Worm (Caenorhabditis elegans) whole organism, young adult: Measurements from ENCODE around the gene tag-342.

Source experiments
- C06A6.2 ChIP-seq: fragments of 200-800 bp; sonication (Bioruptor generic); conservative IDR thresholded peaks from 2 replicates; pipeline ENCODE4 v1.3.6; 2022; ENCODE audit warnings: missing genetic modification characterization, missing compliant biosample characterization
- F10E7.11 ChIP-seq: sonication (generic microtip); optimal IDR thresholded peaks from 2 replicates; lab custom pipeline; 2017; ENCODE audit warnings: mild to moderate bottlenecking, missing genetic modification characterization, moderate library complexity, missing compliant biosample characterization
- F22D6.2 ChIP-seq: sonication (generic microtip); optimal IDR thresholded peaks from 2 replicates; lab custom pipeline; 2016; ENCODE audit warnings: mild to moderate bottlenecking, missing genetic modification characterization, missing compliant biosample characterization
- F23B12.7 ChIP-seq: sonication (generic microtip); optimal IDR thresholded peaks from 2 replicates; lab custom pipeline; 2017; ENCODE audit warnings: missing genetic modification characterization, mild to moderate bottlenecking, missing compliant biosample characterization, antibody characterized with exemption, moderate library complexity; ENCODE audit not compliant: insufficient read depth
- F49E8.2 ChIP-seq: sonication (generic microtip); optimal IDR thresholded peaks from 3 replicates; lab custom pipeline; 2017; ENCODE audit warnings: missing genetic modification characterization, mild to moderate bottlenecking, missing compliant biosample characterization, antibody characterized with exemption, moderate library complexity; ENCODE audit not compliant: insufficient read depth
- F55B11.4 ChIP-seq: sonication (generic microtip); optimal IDR thresholded peaks from 2 replicates; lab custom pipeline; 2016; ENCODE audit warnings: missing compliant biosample characterization, missing genetic modification characterization, borderline replicate concordance; ENCODE audit not compliant: insufficient read depth
- K11D2.4 ChIP-seq: fragments of 200-800 bp; sonication (Bioruptor generic); IDR thresholded peaks from 2 replicates; pipeline ENCODE4 v1.3.6; 2022; ENCODE audit warnings: missing genetic modification reagents, missing genetic modification characterization, missing compliant biosample characterization
- T07F8.4 ChIP-seq: sonication (generic microtip); optimal IDR thresholded peaks from 2 replicates; lab custom pipeline; 2016; ENCODE audit warnings: mild to moderate bottlenecking, missing genetic modification characterization, moderate library complexity, missing compliant biosample characterization
- aptf-3 ChIP-seq: fragments of 200-800 bp; sonication (Bioruptor generic); IDR thresholded peaks from 2 replicates; pipeline ENCODE4 v1.3.6; 2022; ENCODE audit warnings: missing genetic modification characterization, missing compliant biosample characterization
- attf-5 ChIP-seq: fragments of 200-800 bp; sonication (Bioruptor generic); optimal IDR thresholded peaks from 2 replicates; lab custom pipeline; 2018; ENCODE audit warnings: mild to moderate bottlenecking, missing genetic modification characterization, missing compliant biosample characterization
- bed-2 ChIP-seq: fragments of 200-800 bp; sonication (Bioruptor generic); IDR thresholded peaks from 2 replicates; pipeline ENCODE4 v1.3.6; 2022; ENCODE audit warnings: missing genetic modification reagents, missing genetic modification characterization, missing compliant biosample characterization
- cebp-1 ChIP-seq, 2 experiments: fragments of 200-800 bp in 1 of 2; sonication (Bioruptor generic) in 1 of 2; sonication (generic microtip) in 1 of 2; IDR thresholded peaks in 1 of 2; optimal IDR thresholded peaks in 1 of 2; 2 replicates each; pipeline versions ENCODE4 v1.3.6 to Lab custom; 2017 to 2022; ENCODE audit warnings: missing compliant biosample characterization in 2 of 2, missing genetic modification characterization in 2 of 2, mild to moderate bottlenecking in 1 of 2, missing genetic modification reagents in 1 of 2, moderate library complexity in 1 of 2
- ceh-100 ChIP-seq: fragments of 200-800 bp; sonication (Bioruptor generic); IDR thresholded peaks from 2 replicates; pipeline ENCODE4 v1.3.6; 2022; ENCODE audit warnings: missing genetic modification reagents, missing genetic modification characterization, missing compliant biosample characterization
- ceh-79 ChIP-seq: sonication (generic microtip); optimal IDR thresholded peaks from 2 replicates; lab custom pipeline; 2017; ENCODE audit warnings: mild to moderate bottlenecking, missing genetic modification characterization, missing compliant biosample characterization
- chd-7 ChIP-seq: sonication (generic microtip); optimal IDR thresholded peaks from 2 replicates; lab custom pipeline; 2016; ENCODE audit warnings: mild to moderate bottlenecking, missing genetic modification characterization, moderate library complexity, missing compliant biosample characterization
- dpff-1 ChIP-seq: sonication (generic microtip); optimal IDR thresholded peaks from 2 replicates; lab custom pipeline; 2017; ENCODE audit warnings: mild to moderate bottlenecking, missing genetic modification characterization, missing compliant biosample characterization
- egrh-3 ChIP-seq: fragments of 200-800 bp; sonication (Bioruptor generic); IDR thresholded peaks from 2 replicates; pipeline ENCODE4 v1.3.6; 2022; ENCODE audit warnings: missing genetic modification reagents, missing genetic modification characterization, missing compliant biosample characterization
- gei-17 ChIP-seq: fragments of 200-800 bp; sonication (Bioruptor generic); optimal IDR thresholded peaks from 2 replicates; lab custom pipeline; 2018; ENCODE audit warnings: mild to moderate bottlenecking, missing genetic modification characterization, missing compliant biosample characterization
- hlh-12 ChIP-seq: sonication (generic microtip); optimal IDR thresholded peaks from 2 replicates; lab custom pipeline; 2016; ENCODE audit warnings: missing genetic modification characterization, missing compliant biosample characterization
- hmg-1.2 ChIP-seq: fragments of 200-800 bp; sonication (Bioruptor generic); IDR thresholded peaks from 2 replicates; pipeline ENCODE4 v1.3.6; 2022; ENCODE audit warnings: missing genetic modification reagents, missing genetic modification characterization, missing compliant biosample characterization
- hrde-1 ChIP-seq: sonication (generic microtip); optimal IDR thresholded peaks from 2 replicates; lab custom pipeline; 2016; ENCODE audit warnings: missing genetic modification characterization, mild to moderate bottlenecking, missing compliant biosample characterization, moderate library complexity, missing genotype, missing genetic modification reagents, borderline replicate concordance
- let-607 ChIP-seq, 2 experiments: fragments of 200-800 bp in 1 of 2; sonication (Bioruptor generic) in 1 of 2; sonication (generic microtip) in 1 of 2; optimal IDR thresholded peaks; 2 replicates each; lab custom pipeline; 2016 to 2018; ENCODE audit warnings: mild to moderate bottlenecking in 2 of 2, missing compliant biosample characterization in 2 of 2, missing genetic modification characterization in 2 of 2, moderate library complexity in 2 of 2, missing genotype in 1 of 2
- lin-26 ChIP-seq: fragments of 200-800 bp; sonication (Bioruptor generic); IDR thresholded peaks from 2 replicates; pipeline ENCODE4 v1.3.6; 2022; ENCODE audit warnings: missing genetic modification reagents, missing genetic modification characterization, missing compliant biosample characterization
- lin-40 ChIP-seq: sonication (generic microtip); optimal IDR thresholded peaks from 2 replicates; lab custom pipeline; 2016; ENCODE audit warnings: missing genetic modification characterization, mild to moderate bottlenecking, missing compliant biosample characterization, missing genotype, missing genetic modification reagents
- lsl-1 ChIP-seq: fragments of 200-800 bp; sonication (Bioruptor generic); optimal IDR thresholded peaks from 2 replicates; lab custom pipeline; 2018; ENCODE audit warnings: mild to moderate bottlenecking, missing genetic modification characterization, moderate library complexity, missing compliant biosample characterization
- lsy-27 ChIP-seq: sonication (generic microtip); optimal IDR thresholded peaks from 2 replicates; lab custom pipeline; 2017; ENCODE audit warnings: missing genetic modification characterization, mild to moderate bottlenecking, missing compliant biosample characterization, antibody characterized with exemption, missing genotype, borderline replicate concordance; ENCODE audit not compliant: insufficient read depth
- madf-10 ChIP-seq: sonication (generic microtip); optimal IDR thresholded peaks from 2 replicates; lab custom pipeline; 2016; ENCODE audit warnings: mild to moderate bottlenecking, missing genetic modification characterization, missing compliant biosample characterization
- madf-3 ChIP-seq: fragments of 200-800 bp; sonication (Bioruptor generic); IDR thresholded peaks from 2 replicates; pipeline ENCODE4 v1.3.6; 2022; ENCODE audit warnings: missing genetic modification reagents, missing genetic modification characterization, missing compliant biosample characterization
- madf-8 ChIP-seq: fragments of 200-800 bp; sonication (Bioruptor generic); conservative IDR thresholded peaks from 2 replicates; pipeline ENCODE4 v1.3.6; 2022; ENCODE audit warnings: missing genetic modification reagents, missing genetic modification characterization, missing compliant biosample characterization
- mcd-1 ChIP-seq: fragments of 200-800 bp; sonication (Bioruptor generic); IDR thresholded peaks from 2 replicates; pipeline ENCODE4 v1.3.6; 2022; ENCODE audit warnings: missing genetic modification reagents, missing genetic modification characterization, missing compliant biosample characterization
- mes-4 ChIP-seq: sonication (generic microtip); optimal IDR thresholded peaks from 2 replicates; lab custom pipeline; 2016; ENCODE audit warnings: missing genotype, missing genetic modification characterization, missing compliant biosample characterization
- mxl-1 ChIP-seq: sonication (generic microtip); optimal IDR thresholded peaks from 2 replicates; lab custom pipeline; 2016; ENCODE audit warnings: missing genetic modification characterization, missing compliant biosample characterization
- nfya-2 ChIP-seq: fragments of 200-800 bp; sonication (Bioruptor generic); IDR thresholded peaks from 2 replicates; pipeline ENCODE4 v1.3.6; 2022; ENCODE audit warnings: missing genetic modification reagents, missing genetic modification characterization, missing compliant biosample characterization
- nhr-179 ChIP-seq: sonication (generic microtip); optimal IDR thresholded peaks from 2 replicates; lab custom pipeline; 2016; ENCODE audit warnings: mild to moderate bottlenecking, missing genetic modification characterization, missing compliant biosample characterization
- nhr-90 ChIP-seq: sonication (generic microtip); optimal IDR thresholded peaks from 2 replicates; lab custom pipeline; 2016; ENCODE audit warnings: missing genotype, mild to moderate bottlenecking, missing genetic modification characterization, missing compliant biosample characterization
- repo-1 ChIP-seq: sonication (generic microtip); optimal IDR thresholded peaks from 2 replicates; lab custom pipeline; 2017; ENCODE audit warnings: mild to moderate bottlenecking, missing genetic modification characterization, missing compliant biosample characterization
- snpc-1.1 ChIP-seq: sonication (generic microtip); optimal IDR thresholded peaks from 2 replicates; lab custom pipeline; 2017; ENCODE audit warnings: missing genetic modification characterization, mild to moderate bottlenecking, missing compliant biosample characterization, antibody characterized with exemption, moderate library complexity, missing genotype, missing genetic modification reagents; ENCODE audit not compliant: insufficient read depth
- snpc-1.3 ChIP-seq: sonication (generic microtip); optimal IDR thresholded peaks from 2 replicates; lab custom pipeline; 2017; ENCODE audit warnings: missing genetic modification characterization, mild to moderate bottlenecking, missing compliant biosample characterization, antibody characterized with exemption, moderate library complexity, missing genotype, missing genetic modification reagents; ENCODE audit not compliant: insufficient read depth
- snpc-4 ChIP-seq, 5 experiments: fragments of 150-350 bp in 1 of 5; sonication (generic microtip) in 4 of 5; optimal IDR thresholded peaks; 2 replicates each; lab custom pipeline; 2014 to 2018; ENCODE audit warnings: missing genetic modification characterization in 5 of 5, missing biosample characterization in 3 of 5, antibody characterized with exemption in 2 of 5, mild to moderate bottlenecking in 2 of 5, missing compliant biosample characterization in 2 of 5, missing genotype in 2 of 5, moderate library complexity in 2 of 5, missing genetic modification reagents in 1 of 5
- somi-1 ChIP-seq: fragments of 200-800 bp; sonication (Bioruptor generic); optimal IDR thresholded peaks from 2 replicates; lab custom pipeline; 2018; ENCODE audit warnings: mild to moderate bottlenecking, missing genetic modification characterization, missing compliant biosample characterization
- xnd-1 ChIP-seq: sonication (generic microtip); optimal IDR thresholded peaks from 2 replicates; lab custom pipeline; 2016; ENCODE audit warnings: missing genotype, missing genetic modification reagents, missing genetic modification characterization, missing compliant biosample characterization
- ztf-22 ChIP-seq: fragments of 200-800 bp; sonication (Bioruptor generic); optimal IDR thresholded peaks from 2 replicates; lab custom pipeline; 2018; ENCODE audit warnings: mild to moderate bottlenecking, missing genetic modification characterization, moderate library complexity, missing compliant biosample characterization
- ztf-26 ChIP-seq: sonication (generic microtip); optimal IDR thresholded peaks from 2 replicates; lab custom pipeline; 2017; ENCODE audit warnings: missing genetic modification characterization, missing compliant biosample characterization
- ztf-3 ChIP-seq: fragments of 200-800 bp; sonication (Bioruptor generic); optimal IDR thresholded peaks from 2 replicates; lab custom pipeline; 2018; ENCODE audit warnings: mild to moderate bottlenecking, missing genetic modification characterization, missing compliant biosample characterization
- ztf-6 ChIP-seq: fragments of 200-800 bp; sonication (Bioruptor generic); IDR thresholded peaks from 2 replicates; pipeline ENCODE4 v1.3.6; 2022; ENCODE audit warnings: missing genetic modification reagents, missing genetic modification characterization, missing compliant biosample characterization

tag-342 gene

DNA sequence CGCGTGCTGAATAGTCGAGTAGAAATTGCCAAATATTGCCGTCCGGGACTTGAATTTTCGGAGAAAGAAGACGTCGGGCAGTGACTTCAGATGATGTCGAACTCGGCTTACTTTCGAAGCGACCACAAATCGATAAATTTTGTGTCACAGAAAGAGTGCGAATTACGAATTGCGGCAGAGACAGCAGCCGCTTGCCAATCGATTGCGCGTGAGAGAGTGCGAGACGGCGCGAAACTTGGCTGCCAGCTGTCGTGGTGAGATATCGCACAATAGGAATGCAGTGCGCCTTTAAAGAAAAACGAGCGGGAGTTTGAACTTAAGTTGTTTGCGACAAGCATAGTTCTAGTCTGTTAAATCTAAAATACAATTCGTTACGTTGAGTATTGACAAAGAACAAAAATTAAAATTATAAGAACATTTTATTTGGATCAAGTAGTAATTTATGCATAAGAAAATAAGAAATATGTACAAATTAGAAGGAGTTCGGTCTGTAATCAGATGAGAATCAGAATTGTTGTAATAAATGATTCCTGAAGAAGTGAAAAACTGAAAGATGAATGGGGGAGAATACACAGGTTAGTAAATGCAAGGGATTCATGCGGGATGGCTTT, 24.4 kb upstream of the tag-342 start, which contains the start of gene pir-2 (continued):
- TF ChIP-seq F49E8.2 (tag; lab: Kevin White, UChicago): peak; percentile 29
- TF ChIP-seq nfya-2 (GFP tag; lab: Robert Waterston, UW): no peak
- TF ChIP-seq ztf-6 (GFP tag; lab: Robert Waterston, UW): no peak
- peak; percentile 23 for TF ChIP-seq F23B12.7 (tag; lab: Kevin White, UChicago)
- TF ChIP-seq madf-8 (GFP tag; lab: Robert Waterston, UW): peak; percentile 52
- TF ChIP-seq mes-4 (tag; lab: Kevin White, UChicago): no peak
- no peak for TF ChIP-seq aptf-3 (GFP tag; lab: Robert Waterston, UW)
- TF ChIP-seq lin-40 (tag; lab: Kevin White, UChicago): peak; percentile 76
- TF ChIP-seq hmg-1.2: peak; percentile 57
- TF ChIP-seq chd-7 (tag; lab: Kevin White, UChicago): no peak
- TF ChIP-seq bed-2 (GFP tag; lab: Robert Waterston, UW): no peak
- TF ChIP-seq gei-17 (GFP tag; lab: Kevin White, UChicago): no peak
- TF ChIP-seq hlh-12 (tag; lab: Kevin White, UChicago): no peak
- TF ChIP-seq dpff-1 (tag; lab: Kevin White, UChicago): no peak
- TF ChIP-seq repo-1 (tag; lab: Kevin White, UChicago): no peak
- TF ChIP-seq F55B11.4 (tag; lab: Kevin White, UChicago): no peak
- no peak for TF ChIP-seq ceh-79
- no peak for TF ChIP-seq F22D6.2 (tag; lab: Kevin White, UChicago)
- no peak for TF ChIP-seq cebp-1 (GFP tag; IDR thresholded peaks at IDR 0.05; lab: Robert Waterston, UW)
- peak; percentile 72 for TF ChIP-seq cebp-1 (tag; optimal IDR thresholded peaks at IDR 0.05; lab: Kevin White, UChicago)
- no peak for TF ChIP-seq xnd-1
- TF ChIP-seq C06A6.2 (GFP tag; lab: Robert Waterston, UW): no peak
- no peak for TF ChIP-seq snpc-1.3
- TF ChIP-seq lsl-1 (GFP tag; lab: Kevin White, UChicago): peak; percentile 52
- no peak for TF ChIP-seq lsy-27
- TF ChIP-seq ztf-26: no peak
- no peak; the same call in 1 of the 2 replicates for TF ChIP-seq K11D2.4 (GFP tag; lab: Robert Waterston, UW)
- no peak for TF ChIP-seq mxl-1 (tag; lab: Kevin White, UChicago)
- no peak for TF ChIP-seq ztf-3 (GFP tag; lab: Kevin White, UChicago)
- TF ChIP-seq F10E7.11: no peak
- no peak for TF ChIP-seq nhr-90 (tag; lab: Kevin White, UChicago)
- TF ChIP-seq madf-10 (tag; lab: Kevin White, UChicago): no peak
- TF ChIP-seq attf-5: peak; percentile 84
- 0 out of 2 replicates have a peak, but pooled peaks have one; percentile 49 for TF ChIP-seq madf-3
- TF ChIP-seq snpc-1.1 (tag; lab: Kevin White, UChicago): no peak
- TF ChIP-seq somi-1 (GFP tag; lab: Kevin White, UChicago): no peak
- TF ChIP-seq snpc-4 (GFP tag; optimal IDR thresholded peaks at IDR 0.05; lab: Kevin White, UChicago): no peak
- peak in 3 of 4 experiments; percentile 30 to 56 (median 53) for TF ChIP-seq snpc-4 (tag; optimal IDR thresholded peaks at IDR 0.05; lab: Kevin White, UChicago)
- TF ChIP-seq egrh-3 (GFP tag; lab: Robert Waterston, UW): 0 out of 2 replicates have a peak, but pooled peaks have one; percentile 9
- TF ChIP-seq lin-26 (GFP tag; lab: Robert Waterston, UW): no peak
- TF ChIP-seq let-607 (tag; optimal IDR thresholded peaks at IDR 0.05; lab: Kevin White, UChicago): peak in 1 of 2 experiments; percentile 19
- no peak for TF ChIP-seq T07F8.4 (tag; lab: Kevin White, UChicago)
- TF ChIP-seq nhr-179 (tag; lab: Kevin White, UChicago): no peak
- no peak for TF ChIP-seq hrde-1
- peak; percentile 80 for TF ChIP-seq mcd-1 (GFP tag; lab: Robert Waterston, UW)
- 0 out of 2 replicates have a peak, but pooled peaks have one; percentile 20 for TF ChIP-seq ceh-100
- TF ChIP-seq ztf-22 (GFP tag; lab: Kevin White, UChicago): no peak
